Worm (Caenorhabditis elegans) whole organism, young adult: ENCODE data around the gene B0454.26.

ENCODE experiments used
- C06A6.2 ChIP-seq: fragments of 200-800 bp; sonication (Bioruptor generic); conservative IDR thresholded peaks from 2 replicates; pipeline ENCODE4 v1.3.6; 2022; ENCODE audit warnings: missing genetic modification characterization, missing compliant biosample characterization
- Y53F4B.3 ChIP-seq: fragments of 200-800 bp; sonication (Bioruptor generic); IDR thresholded peaks from 2 replicates; pipeline ENCODE4 v1.3.6; 2022; ENCODE audit warnings: missing genetic modification reagents, missing genetic modification characterization, missing compliant biosample characterization
- Y67H2A.10 ChIP-seq: fragments of 200-800 bp; sonication (Bioruptor generic); conservative IDR thresholded peaks from 2 replicates; pipeline ENCODE4 v1.3.6; 2022; ENCODE audit warnings: missing genetic modification reagents, missing genetic modification characterization, missing compliant biosample characterization
- akir-1 ChIP-seq: fragments of 200-800 bp; sonication (Bioruptor generic); optimal IDR thresholded peaks from 2 replicates; lab custom pipeline; 2018; ENCODE audit warnings: mild to moderate bottlenecking, missing genetic modification characterization, moderate library complexity, missing compliant biosample characterization
- dpl-1 ChIP-seq: fragments of 150-350 bp; optimal IDR thresholded peaks from 2 replicates; lab custom pipeline; 2014; ENCODE audit warnings: missing biosample characterization, missing genetic modification reagents, missing genetic modification characterization
- egrh-3 ChIP-seq: fragments of 200-800 bp; sonication (Bioruptor generic); IDR thresholded peaks from 2 replicates; pipeline ENCODE4 v1.3.6; 2022; ENCODE audit warnings: missing genetic modification reagents, missing genetic modification characterization, missing compliant biosample characterization
- hmg-20 ChIP-seq: fragments of 200-800 bp; sonication (Bioruptor generic); IDR thresholded peaks from 2 replicates; pipeline ENCODE4 v1.3.6; 2022; ENCODE audit warnings: missing genetic modification reagents, missing genetic modification characterization, missing compliant biosample characterization
- lsy-27 ChIP-seq: sonication (generic microtip); optimal IDR thresholded peaks from 2 replicates; lab custom pipeline; 2017; ENCODE audit warnings: missing genetic modification characterization, mild to moderate bottlenecking, missing compliant biosample characterization, antibody characterized with exemption, missing genotype, borderline replicate concordance; ENCODE audit not compliant: insufficient read depth
- sptf-2 ChIP-seq: fragments of 200-800 bp; sonication (Bioruptor generic); optimal IDR thresholded peaks from 2 replicates; lab custom pipeline; 2018; ENCODE audit warnings: mild to moderate bottlenecking, missing genetic modification characterization, missing compliant biosample characterization
- tbp1 ChIP-seq: fragments of 200-800 bp; sonication (Bioruptor generic); optimal IDR thresholded peaks from 2 replicates; lab custom pipeline; 2018; ENCODE audit warnings: mild to moderate bottlenecking, missing genetic modification characterization, missing compliant biosample characterization
- ztf-3 ChIP-seq: fragments of 200-800 bp; sonication (Bioruptor generic); optimal IDR thresholded peaks from 2 replicates; lab custom pipeline; 2018; ENCODE audit warnings: mild to moderate bottlenecking, missing genetic modification characterization, missing compliant biosample characterization

The B0454.26 gene

DNA sequence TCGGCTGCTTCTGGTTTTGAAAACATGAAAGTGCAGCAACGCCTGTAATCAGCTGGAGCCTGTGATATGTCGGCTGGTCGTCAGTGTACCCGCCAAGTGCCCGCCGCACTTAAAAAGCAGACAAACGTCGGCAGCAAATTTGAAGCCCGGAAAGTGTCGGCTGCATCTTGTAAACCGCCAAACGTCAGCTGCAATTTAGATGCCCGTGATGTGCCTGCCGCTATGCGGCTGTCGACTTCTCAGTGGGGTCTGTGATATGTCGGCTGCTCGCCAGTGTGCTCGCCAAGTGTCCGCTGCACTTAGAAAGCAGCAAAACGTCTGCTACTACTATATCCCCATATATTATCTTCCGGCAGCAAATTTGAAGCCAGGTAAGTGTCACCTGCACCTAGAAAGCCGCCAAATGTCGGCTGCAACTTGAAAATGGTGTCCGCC lies 51.2 kb downstream of the B0454.26 start (continued):
- no peak for TF ChIP-seq akir-1 (GFP tag; lab: Kevin White, UChicago)
- TF ChIP-seq dpl-1 = no peak
- no peak for TF ChIP-seq C06A6.2 (GFP tag; lab: Robert Waterston, UW)
- no peak for TF ChIP-seq hmg-20 (GFP tag; lab: Robert Waterston, UW)
- TF ChIP-seq lsy-27 = no peak
- TF ChIP-seq Y53F4B.3 (GFP tag; lab: Robert Waterston, UW) = no peak
- TF ChIP-seq sptf-2 = no peak
- TF ChIP-seq ztf-3 (GFP tag; lab: Kevin White, UChicago) = no peak
- no peak for TF ChIP-seq Y67H2A.10
- TF ChIP-seq egrh-3 (GFP tag; lab: Robert Waterston, UW) = peak; percentile 39; the same call in 1 of the 2 replicates
- TF ChIP-seq tbp1 (GFP tag; lab: Kevin White, UChicago) = no peak
